Fruit fly (Drosophila melanogaster) whole organism, wandering third instar larva: ENCODE results near the gene trbl.

Experiments used
- Abd-B ChIP-seq: fragments of >200 bp; optimal IDR thresholded peaks from 2 replicates; lab custom pipeline; 2017; ENCODE audit warnings: missing biosample characterization, missing genetic modification characterization
- N ChIP-seq: fragments of >200 bp; optimal IDR thresholded peaks from 2 replicates; lab custom pipeline; 2018; ENCODE audit warnings: missing biosample characterization, missing external identifiers, missing genetic modification characterization
- Sp1 ChIP-seq: fragments of 200-800 bp; sonication (Bioruptor generic); optimal IDR thresholded peaks from 3 replicates; lab custom pipeline; 2019; ENCODE audit warnings: missing biosample characterization, mild to moderate bottlenecking, missing genetic modification characterization, moderate library complexity
- Vsx2 ChIP-seq: fragments of 200-300, 225-300 bp; sonication (Bioruptor generic); optimal IDR thresholded peaks from 2 replicates; lab custom pipeline; 2018; ENCODE audit warnings: missing biosample characterization, missing genetic modification characterization; ENCODE audit not compliant: partially characterized antibody
- br ChIP-seq: fragments of 200-800 bp; sonication (Bioruptor generic); optimal IDR thresholded peaks from 2 replicates; lab custom pipeline; 2016; ENCODE audit warnings: missing biosample characterization, missing genetic modification characterization
- dmrt93B ChIP-seq: fragments of 200-800 bp; sonication (Bioruptor generic); optimal IDR thresholded peaks from 2 replicates; lab custom pipeline; 2018; ENCODE audit warnings: missing biosample characterization, mild to moderate bottlenecking, missing genetic modification characterization
- fru ChIP-seq: fragments of 200-800 bp; sonication (Bioruptor generic); optimal IDR thresholded peaks from 3 replicates; lab custom pipeline; 2016; ENCODE audit warnings: missing biosample characterization, mild to moderate bottlenecking, missing genetic modification characterization
- lola ChIP-seq: fragments of >200 bp; optimal IDR thresholded peaks from 2 replicates; lab custom pipeline; 2017; ENCODE audit warnings: missing biosample characterization, missing genetic modification characterization
- psq ChIP-seq: fragments of 200-800 bp; sonication (Bioruptor generic); optimal IDR thresholded peaks from 3 replicates; lab custom pipeline; 2017; ENCODE audit warnings: missing biosample characterization, mild to moderate bottlenecking, missing genetic modification characterization, moderate library complexity
- rgr ChIP-seq: fragments of 200-800 bp; sonication (Bioruptor generic); optimal IDR thresholded peaks from 3 replicates; lab custom pipeline; 2016; ENCODE audit warnings: missing biosample characterization, mild to moderate bottlenecking, missing genetic modification characterization
- tai ChIP-seq: sonication (Bioruptor generic); optimal IDR thresholded peaks from 2 replicates; lab custom pipeline; 2016; ENCODE audit warnings: missing biosample characterization, missing genetic modification characterization

- TF ChIP-seq Vsx2 (GFP tag; lab: Kevin White, UChicago) (no peak), br (GFP tag; lab: Kevin White, UChicago) (peak; percentile 45), dmrt93B (GFP tag; lab: Kevin White, UChicago) (no peak), Abd-B (GFP tag; lab: Kevin White, UChicago) (no peak), Sp1 (GFP tag; lab: Kevin White, UChicago) (peak; percentile 75), psq (GFP tag; lab: Kevin White, UChicago) (peak; percentile 74), lola (GFP tag; lab: Kevin White, UChicago) (no peak), rgr (peak; percentile 71), tai (peak; percentile 84), N (GFP tag; lab: Kevin White, UChicago) (no peak), fru (GFP tag; lab: Kevin White, UChicago) (peak; percentile 71)
Measured at dm6 chr3L:20347762-20348580, 53.4 kb downstream of the trbl start, which contains the start of the genes Rbbp5 and eRF1.
